Fruit fly (Drosophila melanogaster): ENCODE results near the gene CG6638.
A peak's percentile ranks its signal among the peaks of the same experiment; 100 is the strongest.

dm6 chr3L:8578470-8578869, 2.6 kb upstream of the CG6638 start:
- TF ChIP-seq rgr (GFP tag; optimal IDR thresholded peaks at IDR 0.05) (no peak), Dif (GFP tag; optimal IDR thresholded peaks at IDR 0.05; ENCODE audit: partially characterized antibody) (no peak), Rel (GFP tag; optimal IDR thresholded peaks at IDR 0.05) (no peak), Rel (tag; optimal IDR thresholded peaks at IDR 0.05) (no peak), OdsH (GFP tag; optimal IDR thresholded peaks at IDR 0.05) (no peak), Hr78 (GFP tag; optimal IDR thresholded peaks at IDR 0.05) (no peak), Mio (GFP tag; optimal IDR thresholded peaks at IDR 0.05) (no peak), fru (GFP tag; optimal IDR thresholded peaks at IDR 0.05) (no peak), Myc (optimal IDR thresholded peaks at IDR 0.05) (no peak), CG9705 (GFP tag; optimal IDR thresholded peaks at IDR 0.05) (no peak), lola (GFP tag; optimal IDR thresholded peaks at IDR 0.05) (no peak), sv (GFP tag; optimal IDR thresholded peaks at IDR 0.05) (no peak), h (GFP tag; optimal IDR thresholded peaks at IDR 0.05) (peak; percentile 22), usp (GFP tag; optimal IDR thresholded peaks at IDR 0.05) (no peak), woc (GFP tag; optimal IDR thresholded peaks at IDR 0.05) (no peak)

All from whole organism, wandering third instar larva.